Fruit fly (Drosophila melanogaster) S2 (cell line): Measurements from ENCODE around the gene Tm1.

Experiments
- CG8478 ChIP-seq: fragments of >200 bp; optimal IDR thresholded peaks from 2 replicates; lab custom pipeline; 2018
- CTCF ChIP-seq, 2 experiments: fragments of >200 bp; optimal IDR thresholded peaks; 2 replicates each; lab custom pipeline; 2018

The Tm1 gene

dm6 chr3R:15265406-15266040, 12.5 kb upstream of the Tm1 start, which contains the start of gene ATPsynO:
Gene ATPsynO (plus strand): TSS chr3R:15265591.
- TF ChIP-seq CTCF (optimal IDR thresholded peaks at IDR 0.05; lab: Kevin White, UChicago), result peak in 1 of 2 experiments; percentile 45
- TF ChIP-seq CG8478 (lab: Kevin White, UChicago), result no peak

DNA sequence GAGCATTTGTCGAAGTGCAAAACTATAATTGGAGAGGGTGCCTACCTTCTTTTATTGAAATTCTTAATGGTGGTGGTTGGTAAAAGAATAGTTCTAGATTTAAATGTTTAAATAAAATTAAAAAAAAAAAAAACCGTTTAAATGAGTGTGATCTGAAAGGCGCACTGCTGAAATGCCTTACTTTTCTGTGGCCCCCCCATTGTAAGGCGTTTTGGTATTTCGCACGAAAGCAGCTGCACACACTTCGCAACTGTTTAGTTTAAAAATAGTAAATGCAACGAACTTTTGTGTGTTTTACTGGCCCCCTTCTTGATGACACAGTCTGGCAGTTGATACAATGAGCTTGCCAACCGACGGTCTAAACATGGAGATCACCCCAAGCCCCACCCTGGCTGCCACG, 9.6 kb upstream of the Tm1 start, which contains the start of the genes CG14864 and Zip88E:
CG14864 (minus strand) TSS at position 113 of the 400 bp plus-strand sequence.
Zip88E (plus strand) TSS at position 237 of the 400 bp plus-strand sequence.
- TF ChIP-seq CTCF (optimal IDR thresholded peaks at IDR 0.05; lab: Kevin White, UChicago) (no peak), CG8478 (lab: Kevin White, UChicago) (no peak)

- TF ChIP-seq CTCF (optimal IDR thresholded peaks at IDR 0.05; lab: Kevin White, UChicago) (no peak), CG8478 (lab: Kevin White, UChicago) (no peak)
These were observed 9.2 kb upstream of the Tm1 start for dm6 chr3R:15268856-15269255.

- TF ChIP-seq CG8478 (lab: Kevin White, UChicago) (no peak), CTCF (optimal IDR thresholded peaks at IDR 0.05; lab: Kevin White, UChicago) (no peak)
These were observed 2.8 kb upstream of the Tm1 start, which contains the start of the genes Cp190 and CG4338 for dm6 chr3R:15275158-15275623. Gene Cp190 (minus strand): TSS chr3R:15275241. Gene CG4338 (plus strand): TSS chr3R:15275522.

- TF ChIP-seq CG8478 (lab: Kevin White, UChicago) (no peak), CTCF (optimal IDR thresholded peaks at IDR 0.05; lab: Kevin White, UChicago) (no peak)
These were observed 2.8 kb downstream of the Tm1 start for dm6 chr3R:15280619-15281334.

- TF ChIP-seq CTCF (optimal IDR thresholded peaks at IDR 0.05; lab: Kevin White, UChicago) (no peak), CG8478 (lab: Kevin White, UChicago) (no peak)
These were observed 3.4 kb downstream of the Tm1 start for dm6 chr3R:15281335-15281963.

- no peak for TF ChIP-seq CTCF (optimal IDR thresholded peaks at IDR 0.05; lab: Kevin White, UChicago)
- no peak for TF ChIP-seq CG8478 (lab: Kevin White, UChicago)
These were observed 4.3 kb downstream of the Tm1 start for dm6 chr3R:15282326-15282725.

DNA sequence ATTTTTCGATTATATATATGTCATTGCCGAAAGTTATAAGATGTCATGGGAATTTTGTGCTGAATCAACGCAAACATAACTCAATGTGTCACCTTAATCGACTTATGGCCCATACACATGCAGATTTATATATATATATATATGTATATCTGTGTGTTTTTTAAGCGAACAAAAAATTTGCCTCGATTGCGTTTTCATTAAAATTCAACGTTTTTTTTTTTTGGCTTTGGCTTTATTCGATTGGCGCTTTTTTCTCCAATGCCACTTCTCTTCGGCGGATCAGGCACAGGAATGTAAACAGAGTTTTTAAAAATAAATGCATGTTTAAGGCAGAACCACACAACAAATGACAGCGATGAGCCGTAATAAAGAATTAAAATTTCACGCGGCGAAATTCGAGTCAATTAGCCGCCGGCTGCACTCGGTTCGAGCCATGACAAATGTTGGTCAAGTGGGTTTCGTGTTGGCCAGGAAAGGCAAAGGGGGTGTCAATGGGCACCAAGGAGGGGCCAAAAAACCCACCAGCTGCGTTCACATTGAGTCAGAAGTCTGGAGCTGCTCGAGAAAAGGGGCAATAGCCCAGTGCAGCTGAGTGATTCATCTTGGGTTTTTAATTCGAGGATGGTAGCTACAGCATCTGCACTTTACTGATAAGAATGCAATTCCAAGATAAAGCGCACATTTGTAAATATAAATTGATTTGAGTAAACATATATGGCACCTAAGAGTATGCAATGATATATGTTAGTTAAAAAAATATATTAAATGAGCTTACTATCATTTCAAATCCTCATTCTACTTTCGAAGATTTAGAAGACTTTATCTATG, 5.2 kb downstream of the Tm1 start:
- TF ChIP-seq CTCF (optimal IDR thresholded peaks at IDR 0.05; lab: Kevin White, UChicago) (no peak), CG8478 (lab: Kevin White, UChicago) (no peak)

- TF ChIP-seq CTCF (optimal IDR thresholded peaks at IDR 0.05; lab: Kevin White, UChicago) (peak in 1 of 2 experiments; percentile 32), CG8478 (lab: Kevin White, UChicago) (no peak)
These were observed 8.1 kb downstream of the Tm1 start for dm6 chr3R:15286024-15286692.

DNA sequence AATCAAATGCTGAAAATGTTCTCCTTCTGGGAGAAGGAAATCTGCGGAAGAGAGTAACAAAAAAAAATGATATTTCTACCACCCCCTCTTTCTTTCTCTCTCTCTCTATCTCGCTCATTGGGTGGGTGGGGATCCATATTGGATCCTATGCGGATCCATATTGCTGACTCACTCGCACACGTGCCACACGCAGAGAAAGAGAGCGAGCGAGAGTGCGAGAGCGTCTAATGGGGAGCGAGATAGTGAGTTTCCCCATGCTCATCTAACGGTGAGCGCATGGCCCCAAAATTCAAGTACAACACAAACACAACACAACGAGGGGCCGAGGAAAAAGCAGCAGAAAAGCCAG, 8.6 kb downstream of the Tm1 start:
- no peak for TF ChIP-seq CTCF (optimal IDR thresholded peaks at IDR 0.05; lab: Kevin White, UChicago)
- TF ChIP-seq CG8478 (lab: Kevin White, UChicago), result no peak

DNA sequence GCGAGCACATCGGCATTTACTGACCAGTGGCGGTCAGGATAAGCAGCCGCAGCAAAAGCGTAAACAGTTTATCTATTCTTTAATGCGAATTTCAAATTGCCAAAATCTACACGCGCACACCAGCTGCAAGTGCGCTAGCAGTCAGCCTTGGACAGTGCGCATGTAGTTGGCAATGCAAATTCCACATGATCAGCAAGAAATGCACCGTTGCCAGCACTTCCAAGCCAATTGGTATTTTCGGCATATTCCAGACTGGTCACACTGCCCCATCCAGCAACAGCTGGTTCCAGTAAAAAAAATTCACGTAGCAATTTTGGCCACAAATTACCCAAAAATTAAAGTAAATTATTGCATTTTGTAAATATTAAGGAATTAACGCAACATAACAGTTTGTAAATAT, 9.7 kb downstream of the Tm1 start:
- TF ChIP-seq CTCF (optimal IDR thresholded peaks at IDR 0.05; lab: Kevin White, UChicago) (peak; percentile 51 to 64), CG8478 (lab: Kevin White, UChicago) (no peak)

DNA sequence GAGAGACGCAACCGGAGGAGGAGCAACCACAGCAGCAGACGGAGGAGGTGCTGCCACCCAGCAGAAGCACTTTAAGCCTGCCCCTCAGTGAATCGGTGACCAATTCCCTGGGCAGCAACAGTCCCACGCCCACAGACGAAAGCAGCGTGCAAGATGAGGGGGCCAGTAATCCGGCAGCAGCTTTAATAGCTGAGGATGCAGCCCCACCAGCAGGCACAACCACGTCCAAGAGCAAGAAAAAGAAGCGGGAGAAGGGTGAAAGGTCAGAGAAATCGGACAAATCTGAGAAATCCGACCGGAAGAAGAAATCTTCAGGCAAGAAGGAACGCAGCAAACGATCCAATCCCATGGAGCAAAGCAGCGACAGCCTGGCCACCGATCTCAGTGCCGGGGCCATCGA, 10.8 kb downstream of the Tm1 start:
- TF ChIP-seq CG8478 (lab: Kevin White, UChicago), result no peak
- no peak for TF ChIP-seq CTCF (optimal IDR thresholded peaks at IDR 0.05; lab: Kevin White, UChicago)

DNA sequence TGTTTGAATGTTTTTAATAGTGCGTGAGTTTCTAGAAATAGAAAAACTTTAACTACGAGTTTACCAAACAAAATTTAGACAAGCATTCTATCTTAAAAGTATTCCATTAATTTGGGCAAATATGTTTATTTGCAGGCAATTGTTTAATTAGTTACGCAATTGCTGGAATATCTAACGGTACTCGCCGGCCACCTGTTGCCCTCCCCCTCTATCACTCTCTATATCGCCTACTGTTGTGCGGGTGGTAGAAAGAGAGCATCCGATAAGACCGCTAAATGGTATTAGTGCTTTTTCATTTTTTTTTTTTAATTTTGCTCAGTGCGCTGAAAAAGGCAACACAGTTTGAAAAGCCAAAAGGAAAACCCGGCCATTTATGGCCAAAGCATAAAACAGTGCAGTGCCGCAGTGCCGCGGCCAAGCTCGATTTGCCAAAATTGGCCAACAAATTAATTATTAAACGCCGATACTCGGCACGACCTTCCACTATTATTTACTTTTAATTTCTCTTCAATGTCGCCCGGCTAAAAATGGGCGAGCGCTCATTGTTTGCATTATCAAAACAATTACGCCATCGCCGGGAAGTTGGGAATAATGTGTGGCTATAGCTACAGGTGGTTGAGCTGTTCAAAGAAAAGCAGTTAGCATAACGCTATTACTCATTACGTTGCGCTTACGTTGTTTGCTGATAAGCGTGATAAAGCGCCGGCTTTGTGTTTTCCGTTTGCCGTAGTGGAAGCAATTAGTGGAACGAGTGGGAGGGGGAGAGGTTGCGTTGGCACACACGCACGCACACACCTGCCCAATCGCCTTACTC, 12.0 kb downstream of the Tm1 start:
- no peak for TF ChIP-seq CG8478 (lab: Kevin White, UChicago)
